Worm (Caenorhabditis elegans) whole organism, L2 larva: ENCODE measurements around the gene EGAP2.2.

Experiments used
- R02D3.7 ChIP-seq: fragments of 150-350 bp; optimal IDR thresholded peaks from 2 replicates; lab custom pipeline; 2014; ENCODE audit warnings: missing biosample characterization, missing genetic modification characterization
- Y55F3AM.14 ChIP-seq: fragments of 200-800 bp; sonication (Bioruptor generic); optimal IDR thresholded peaks from 2 replicates; lab custom pipeline; 2018; ENCODE audit warnings: mild to moderate bottlenecking, missing genetic modification characterization, missing compliant biosample characterization
- blmp-1 ChIP-seq: sonication (generic microtip); optimal IDR thresholded peaks from 2 replicates; lab custom pipeline; 2017; ENCODE audit warnings: missing genetic modification characterization, mild to moderate bottlenecking, missing compliant biosample characterization, antibody characterized with exemption, moderate library complexity; ENCODE audit not compliant: insufficient read depth
- mdl-1 ChIP-seq, 2 experiments: fragments of 150-350 bp in 1 of 2; sonication (generic microtip) in 1 of 2; optimal IDR thresholded peaks; 2 replicates each; lab custom pipeline; 2017; ENCODE audit warnings: missing biosample characterization in 2 of 2, missing genetic modification characterization in 2 of 2
- nhr-11 ChIP-seq: fragments of 150-350 bp; optimal IDR thresholded peaks from 2 replicates; lab custom pipeline; 2014; ENCODE audit warnings: missing biosample characterization, missing genetic modification characterization

ce11 chrII:5227768-5228167, 1.9 kb upstream of the EGAP2.2 start:
- TF ChIP-seq blmp-1 (tag; lab: Kevin White, UChicago) (no peak), mdl-1 (tag; optimal IDR thresholded peaks at IDR 0.05; lab: Kevin White, UChicago) (no peak), Y55F3AM.14 (GFP tag; lab: Kevin White, UChicago) (no peak), R02D3.7 (tag; lab: Kevin White, UChicago) (no peak), nhr-11 (tag; lab: Kevin White, UChicago) (no peak)
